Worm (Caenorhabditis elegans) whole organism, L4/young adult: ENCODE results near the gene C03B8.3.
A peak's percentile ranks its signal among the peaks of the same experiment; 100 is the strongest.

Source experiments
- W03F9.2 ChIP-seq: fragments of 150-350 bp; optimal IDR thresholded peaks from 2 replicates; lab custom pipeline; 2014; ENCODE audit warnings: missing biosample characterization, missing genetic modification characterization
- dao-5 ChIP-seq: sonication (generic microtip); optimal IDR thresholded peaks from 2 replicates; lab custom pipeline; 2016; ENCODE audit warnings: missing genotype, missing genetic modification characterization, moderate library complexity, missing compliant biosample characterization
- him-1 ChIP-seq: sonication (generic microtip); optimal IDR thresholded peaks from 2 replicates; lab custom pipeline; 2016; ENCODE audit warnings: missing genotype, missing genetic modification reagents, missing genetic modification characterization, missing compliant biosample characterization

DNA sequence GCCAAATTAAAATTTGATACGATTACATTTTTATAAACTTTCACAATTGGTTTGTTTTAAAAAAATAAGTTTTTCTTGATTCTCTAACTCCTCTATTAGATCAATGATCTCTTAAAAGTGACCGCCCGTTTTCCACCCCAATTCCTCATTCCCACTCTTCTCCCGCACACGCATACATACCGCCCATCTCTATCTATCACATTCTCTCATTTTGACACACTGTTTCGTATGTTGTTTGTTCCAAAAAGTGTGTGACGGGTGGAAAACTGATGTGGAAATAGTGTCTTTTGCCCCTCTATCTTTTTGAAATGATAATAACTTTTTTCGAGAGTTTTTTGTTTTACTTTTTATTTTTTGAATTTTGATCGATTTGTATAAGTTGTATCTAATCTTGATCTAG lies 6.2 kb downstream of the C03B8.3 start:
- TF ChIP-seq him-1 (tag; lab: Kevin White, UChicago) (no peak), W03F9.2 (tag; lab: Kevin White, UChicago) (peak; percentile 56), dao-5 (tag; lab: Kevin White, UChicago) (no peak)
